Fruit fly (Drosophila melanogaster) whole organism, embryonic: ENCODE data around the gene SKIP.

ENCODE experiments used
- Atf3 ChIP-seq: fragments of 200-800 bp; sonication (Bioruptor generic); optimal IDR thresholded peaks from 3 replicates; lab custom pipeline; 2016; ENCODE audit warnings: missing biosample characterization, missing genetic modification characterization
- CG11398 ChIP-seq: fragments of 200-800 bp; sonication (Bioruptor generic); optimal IDR thresholded peaks from 2 replicates; lab custom pipeline; 2016; ENCODE audit warnings: missing biosample characterization, missing genetic modification characterization
- CG12071 ChIP-seq: fragments of 200-800 bp; sonication (Bioruptor generic); optimal IDR thresholded peaks from 3 replicates; lab custom pipeline; 2018; ENCODE audit warnings: missing biosample characterization, mild to moderate bottlenecking, missing genetic modification characterization
- CG12659 ChIP-seq: fragments of 200-800 bp; sonication (Bioruptor generic); optimal IDR thresholded peaks from 3 replicates; lab custom pipeline; 2017; ENCODE audit warnings: mild to moderate bottlenecking, missing biosample characterization, missing genetic modification reagents, missing genetic modification characterization
- CG14014 ChIP-seq: fragments of 200-800 bp; sonication (Bioruptor generic); IDR thresholded peaks from 2 replicates; pipeline ENCODE4 v1.3.6; 2022; ENCODE audit warnings: missing biosample characterization, missing genetic modification characterization
- CG15601 ChIP-seq: fragments of 200-800 bp; sonication (Bioruptor generic); optimal IDR thresholded peaks from 3 replicates; lab custom pipeline; 2019; ENCODE audit warnings: missing biosample characterization, mild to moderate bottlenecking, missing genetic modification characterization, moderate library complexity
- CG17361 ChIP-seq: fragments of 200-800 bp; sonication (Bioruptor generic); IDR thresholded peaks from 3 replicates; pipeline ENCODE4 v1.3.6; 2022; ENCODE audit warnings: missing biosample characterization, missing genetic modification characterization
- CG1832 ChIP-seq: fragments of 200-800 bp; sonication (Bioruptor generic); optimal IDR thresholded peaks from 2 replicates; lab custom pipeline; 2017; ENCODE audit warnings: missing biosample characterization, mild to moderate bottlenecking, missing genetic modification characterization, inconsistent platforms
- CG30020 ChIP-seq: fragments of 200-800 bp; optimal IDR thresholded peaks from 2 replicates; lab custom pipeline; 2019; ENCODE audit warnings: missing biosample characterization, mild to moderate bottlenecking, missing genetic modification characterization, moderate library complexity
- CG31224 ChIP-seq: fragments of 200-800 bp; sonication (Bioruptor generic); IDR thresholded peaks from 2 replicates; pipeline ENCODE4 v1.3.6; 2022; ENCODE audit warnings: missing biosample characterization, missing genetic modification characterization
- CG34376 ChIP-seq: fragments of 200-800 bp; sonication (Bioruptor generic); optimal IDR thresholded peaks from 2 replicates; lab custom pipeline; 2018; ENCODE audit warnings: missing biosample characterization, mild to moderate bottlenecking, missing genetic modification characterization
- CG3726 ChIP-seq: fragments of 200-800 bp; sonication (Bioruptor generic); IDR thresholded peaks from 3 replicates; pipeline ENCODE4, ENCODE4 v1.3.6; 2022; ENCODE audit warnings: missing biosample characterization, missing genetic modification characterization
- CG4617 ChIP-seq: fragments of 200-800 bp; sonication (Bioruptor generic); optimal IDR thresholded peaks from 3 replicates; lab custom pipeline; 2016; ENCODE audit warnings: missing biosample characterization, missing genetic modification characterization, borderline replicate concordance
- CG4820 ChIP-seq: fragments of 200-800 bp; sonication (Bioruptor generic); optimal IDR thresholded peaks from 3 replicates; lab custom pipeline; 2016; ENCODE audit warnings: missing biosample characterization, missing genetic modification characterization
- CG4854 ChIP-seq: fragments of 200-800 bp; sonication (Bioruptor generic); optimal IDR thresholded peaks from 2 replicates; lab custom pipeline; 2016; ENCODE audit warnings: missing biosample characterization, missing genetic modification characterization, inconsistent platforms
- CG6689 ChIP-seq: fragments of 200-800 bp; sonication (Bioruptor generic); IDR thresholded peaks from 2 replicates; pipeline ENCODE4 v1.3.6; 2022; ENCODE audit warnings: missing biosample characterization, missing genetic modification characterization
- CG7372 ChIP-seq: fragments of 200-800 bp; sonication (Bioruptor generic); IDR thresholded peaks from 2 replicates; pipeline ENCODE4 v1.3.6; 2022; ENCODE audit warnings: missing biosample characterization, missing genetic modification characterization
- CG8281 ChIP-seq: fragments of 200-800 bp; sonication (Bioruptor generic); optimal IDR thresholded peaks from 2 replicates; lab custom pipeline; 2018; ENCODE audit warnings: missing biosample characterization, mild to moderate bottlenecking, missing genetic modification characterization, moderate library complexity
- CG8478 ChIP-seq: fragments of >200 bp; optimal IDR thresholded peaks from 2 replicates; lab custom pipeline; 2018
- CkIIα-i1 ChIP-seq: fragments of 200-800 bp; sonication (Bioruptor generic); IDR thresholded peaks from 2 replicates; pipeline ENCODE4 v1.3.6; 2022; ENCODE audit warnings: missing biosample characterization, missing genetic modification characterization
- Dip2 ChIP-seq: fragments of 200-800 bp; sonication (Bioruptor generic); IDR thresholded peaks from 2 replicates; pipeline ENCODE4 v1.3.6; 2022; ENCODE audit warnings: missing biosample characterization, missing genetic modification characterization
- Ets97D ChIP-seq: fragments of 200-800 bp; sonication (Bioruptor generic); optimal IDR thresholded peaks from 3 replicates; lab custom pipeline; 2016; ENCODE audit warnings: missing biosample characterization, missing genetic modification characterization
- Lhr ChIP-seq: fragments of 200-800 bp; sonication (Bioruptor generic); optimal IDR thresholded peaks from 3 replicates; lab custom pipeline; 2017; ENCODE audit warnings: mild to moderate bottlenecking, missing biosample characterization, missing genetic modification reagents, missing genetic modification characterization
- Nf-YC ChIP-seq: fragments of 200-800 bp; optimal IDR thresholded peaks from 3 replicates; lab custom pipeline; 2019; ENCODE audit warnings: missing biosample characterization, mild to moderate bottlenecking, missing genetic modification characterization, moderate library complexity
- Oaz ChIP-seq: fragments of 200-800 bp; sonication (Bioruptor generic); IDR thresholded peaks from 2 replicates; pipeline ENCODE4 v1.3.6; 2022; ENCODE audit warnings: missing biosample characterization, missing genetic modification characterization
- Ravus ChIP-seq: fragments of 200-800 bp; sonication (Bioruptor generic); IDR thresholded peaks from 2 replicates; pipeline ENCODE4 v1.3.6; 2022; ENCODE audit warnings: missing biosample characterization, missing genetic modification characterization
- ara ChIP-seq: fragments of 200-800 bp; sonication (Bioruptor generic); IDR thresholded peaks from 2 replicates; pipeline ENCODE4 v1.3.6; 2022; ENCODE audit warnings: missing biosample characterization, missing genetic modification characterization
- bcd ChIP-seq: fragments of 200-800 bp; sonication (Bioruptor generic); optimal IDR thresholded peaks from 2 replicates; lab custom pipeline; 2017; ENCODE audit warnings: missing biosample characterization, mild to moderate bottlenecking, missing genetic modification characterization
- br ChIP-seq: fragments of >200 bp; optimal IDR thresholded peaks from 2 replicates; lab custom pipeline; 2017
- bsh ChIP-seq, 2 experiments: fragments of 200-800 bp; sonication (Bioruptor generic); optimal IDR thresholded peaks; 2 replicates each; lab custom pipeline; 2017 to 2018; ENCODE audit warnings: mild to moderate bottlenecking in 2 of 2, missing biosample characterization in 2 of 2, missing genetic modification characterization in 2 of 2, moderate library complexity in 1 of 2
- caup ChIP-seq: fragments of 200-800 bp; sonication (Bioruptor generic); optimal IDR thresholded peaks from 3 replicates; lab custom pipeline; 2017; ENCODE audit warnings: missing biosample characterization, mild to moderate bottlenecking, missing genetic modification characterization, moderate library complexity; ENCODE audit not compliant: severe bottlenecking
- chinmo ChIP-seq: fragments of 200-800 bp; sonication (Bioruptor generic); IDR thresholded peaks from 4 replicates; pipeline ENCODE4 v1.3.6; 2022; ENCODE audit warnings: missing biosample characterization, missing genetic modification characterization; ENCODE audit not compliant: partially characterized antibody
- chn ChIP-seq: fragments of 200-800 bp; sonication (Bioruptor generic); optimal IDR thresholded peaks from 2 replicates; lab custom pipeline; 2016; ENCODE audit warnings: missing biosample characterization, missing genetic modification characterization
- ci ChIP-seq: fragments of 200-800 bp; sonication (Bioruptor generic); IDR thresholded peaks from 3 replicates; pipeline ENCODE4 v1.3.6; 2022; ENCODE audit warnings: missing biosample characterization, missing genetic modification characterization
- dm ChIP-seq: fragments of 200-800 bp; sonication (Bioruptor generic); optimal IDR thresholded peaks from 3 replicates; lab custom pipeline; 2016; ENCODE audit warnings: missing biosample characterization, missing genetic modification characterization
- emc ChIP-seq: fragments of 200-800 bp; sonication (Bioruptor generic); optimal IDR thresholded peaks from 2 replicates; lab custom pipeline; 2016; ENCODE audit warnings: missing biosample characterization, missing genetic modification characterization
- ewg ChIP-seq: fragments of 200-800 bp; sonication (Bioruptor generic); optimal IDR thresholded peaks from 3 replicates; lab custom pipeline; 2017; ENCODE audit warnings: mild to moderate bottlenecking, missing biosample characterization, missing genetic modification reagents, missing genetic modification characterization
- eyg ChIP-seq: fragments of 200-800 bp; sonication (Bioruptor generic); optimal IDR thresholded peaks from 3 replicates; lab custom pipeline; 2016; ENCODE audit warnings: missing biosample characterization, missing genetic modification characterization
- fd96Cb ChIP-seq: fragments of 200-800 bp; sonication (Bioruptor generic); optimal IDR thresholded peaks from 2 replicates; lab custom pipeline; 2018; ENCODE audit warnings: missing biosample characterization, mild to moderate bottlenecking, missing genetic modification characterization, moderate library complexity
- fru ChIP-seq: fragments of >200 bp; optimal IDR thresholded peaks from 2 replicates; lab custom pipeline; 2017
- insv ChIP-seq, 2 experiments: fragments of 200-800 bp; sonication (Bioruptor generic); optimal IDR thresholded peaks; 3 replicates each; lab custom pipeline; 2016 to 2018; ENCODE audit warnings: missing biosample characterization in 2 of 2, missing genetic modification characterization in 2 of 2
- jigr1 ChIP-seq: fragments of 200-800 bp; sonication (Bioruptor generic); IDR thresholded peaks from 3 replicates; pipeline ENCODE4 v1.3.6; 2022; ENCODE audit warnings: missing biosample characterization, missing genetic modification characterization
- pnt ChIP-seq: fragments of 200-800 bp; sonication (Bioruptor generic); optimal IDR thresholded peaks from 3 replicates; lab custom pipeline; 2016; ENCODE audit warnings: missing biosample characterization, missing genetic modification characterization
- pros ChIP-seq: fragments of 200-800 bp; sonication (Bioruptor generic); optimal IDR thresholded peaks from 3 replicates; lab custom pipeline; 2019; ENCODE audit warnings: missing biosample characterization, mild to moderate bottlenecking, missing genetic modification characterization, moderate library complexity
- run ChIP-seq: fragments of 200-800 bp; sonication (Bioruptor generic); optimal IDR thresholded peaks from 3 replicates; lab custom pipeline; 2018; ENCODE audit warnings: missing biosample characterization, mild to moderate bottlenecking, missing genetic modification characterization
- sd ChIP-seq: fragments of 200-800 bp; sonication (Bioruptor generic); optimal IDR thresholded peaks from 3 replicates; lab custom pipeline; 2018; ENCODE audit warnings: missing biosample characterization, mild to moderate bottlenecking, missing genetic modification characterization, moderate library complexity
- slp2 ChIP-seq: fragments of 200-800 bp; sonication (Bioruptor generic); optimal IDR thresholded peaks from 2 replicates; lab custom pipeline; 2016; ENCODE audit warnings: missing biosample characterization, missing genetic modification characterization
- tap ChIP-seq: fragments of 200-800 bp; optimal IDR thresholded peaks from 3 replicates; lab custom pipeline; 2019; ENCODE audit warnings: missing biosample characterization, mild to moderate bottlenecking, missing genetic modification characterization, moderate library complexity
- tx ChIP-seq: fragments of 200-800 bp; sonication (Bioruptor generic); optimal IDR thresholded peaks from 2 replicates; lab custom pipeline; 2016; ENCODE audit warnings: missing biosample characterization, missing genetic modification characterization
- zf30C ChIP-seq: fragments of 200-800 bp; sonication (Bioruptor generic); optimal IDR thresholded peaks from 3 replicates; lab custom pipeline; 2018; ENCODE audit warnings: missing biosample characterization, mild to moderate bottlenecking, missing genetic modification characterization
- zfh2 ChIP-seq: fragments of 200-800 bp; sonication (Bioruptor generic); optimal IDR thresholded peaks from 2 replicates; lab custom pipeline; 2016; ENCODE audit warnings: missing biosample characterization, missing genetic modification characterization

Gene SKIP

DNA sequence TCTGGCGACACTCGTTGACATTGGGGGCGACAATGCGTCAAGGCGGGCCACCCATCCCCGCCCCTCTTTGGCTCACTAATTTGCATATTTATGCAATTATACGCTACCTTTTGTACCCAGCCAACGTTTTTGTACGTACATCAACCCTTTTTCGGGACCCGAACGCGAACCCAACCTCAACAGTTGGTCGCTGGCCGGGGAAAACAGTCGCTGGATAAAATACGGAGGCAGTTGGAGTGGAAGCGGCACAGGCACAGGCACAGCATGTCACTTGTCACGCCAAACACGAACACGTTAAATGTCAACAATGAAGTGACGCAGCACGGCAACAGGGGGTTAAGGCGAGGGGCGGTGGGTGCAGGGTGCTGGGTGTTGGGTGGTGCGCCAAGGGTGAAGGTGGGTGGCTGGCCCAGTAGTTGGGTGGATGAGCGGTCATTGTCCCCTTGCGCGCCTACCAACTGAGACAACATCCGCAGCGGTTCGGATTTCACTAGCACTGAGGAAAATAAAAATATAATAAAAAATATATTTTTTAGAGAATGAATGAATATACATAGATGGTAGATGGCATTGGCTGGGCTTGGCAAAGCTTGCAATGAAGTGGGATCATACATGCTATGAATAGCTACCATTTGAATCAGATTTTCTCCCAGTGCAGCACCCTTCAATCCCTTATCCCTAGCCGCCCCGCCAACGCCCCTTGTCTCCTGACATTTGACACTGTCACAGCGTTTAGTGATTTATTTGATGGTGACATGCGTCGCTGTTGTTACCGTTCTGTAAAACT, 127.2 kb downstream of the SKIP start (continued):
- TF ChIP-seq caup (GFP tag; lab: Kevin White, UChicago) (no peak), br (lab: Kevin White, UChicago) (no peak), ara (GFP tag; lab: Robert Waterston, UW) (0 out of 2 replicates have a peak, but pooled peaks have one; percentile 20), CG12659 (GFP tag; lab: Kevin White, UChicago) (no peak), CG30020 (tag; lab: Kevin White, UChicago) (no peak), jigr1 (GFP tag; lab: Robert Waterston, UW) (no peak), CG17361 (GFP tag; lab: Robert Waterston, UW) (0 out of 3 replicates have a peak, but pooled peaks have one; percentile 26), Oaz (GFP tag; lab: Robert Waterston, UW) (0 out of 2 replicates have a peak, but pooled peaks have one; percentile 22), CG7372 (GFP tag; lab: Robert Waterston, UW) (no peak), bsh (GFP tag; optimal IDR thresholded peaks at IDR 0.05; lab: Kevin White, UChicago) (peak in 1 of 2 experiments; percentile 44), CG6689 (GFP tag; lab: Robert Waterston, UW) (no peak; the same call in 1 of the 2 replicates), bcd (GFP tag; lab: Kevin White, UChicago) (no peak), pnt (GFP tag; lab: Kevin White, UChicago) (no peak), run (tag; lab: Kevin White, UChicago) (no peak), Nf-YC (tag; lab: Kevin White, UChicago) (no peak), fd96Cb (tag; lab: Kevin White, UChicago) (no peak), CG3726 (GFP tag; lab: Robert Waterston, UW) (no peak), Ets97D (GFP tag; lab: Kevin White, UChicago) (no peak), CG34376 (GFP tag; lab: Kevin White, UChicago) (no peak), Dip2 (GFP tag; lab: Robert Waterston, UW) (no peak), tx (GFP tag; lab: Kevin White, UChicago) (no peak), zfh2 (GFP tag; lab: Kevin White, UChicago) (no peak), eyg (GFP tag; lab: Kevin White, UChicago) (no peak), CG1832 (GFP tag; lab: Kevin White, UChicago) (no peak), ci (GFP tag; lab: Robert Waterston, UW) (peak; percentile 65; the same call in 1 of the 3 replicates), sd (tag; lab: Kevin White, UChicago) (no peak), pros (GFP tag; lab: Kevin White, UChicago) (no peak), CG14014 (GFP tag; lab: Robert Waterston, UW) (peak; percentile 39; the same call in 1 of the 2 replicates), Lhr (no peak), CG12071 (no peak), chinmo (GFP tag; lab: Robert Waterston, UW) (no peak), dm (no peak), Atf3 (GFP tag; lab: Kevin White, UChicago) (no peak), CG4820 (GFP tag; lab: Kevin White, UChicago) (no peak), ewg (GFP tag; lab: Kevin White, UChicago) (no peak), CkIIα-i1 (no peak), fru (lab: Kevin White, UChicago) (no peak), zf30C (GFP tag; lab: Kevin White, UChicago) (peak; percentile 32), Ravus (GFP tag; lab: Robert Waterston, UW) (no peak), tap (tag; lab: Kevin White, UChicago) (no peak), CG4617 (GFP tag; lab: Kevin White, UChicago) (no peak), CG31224 (GFP tag; lab: Robert Waterston, UW) (no peak), CG8281 (tag; lab: Kevin White, UChicago) (no peak), slp2 (GFP tag; lab: Kevin White, UChicago) (no peak), chn (GFP tag; lab: Kevin White, UChicago) (no peak), insv (GFP tag; optimal IDR thresholded peaks at IDR 0.05; lab: Kevin White, UChicago) (no peak), CG11398 (GFP tag; lab: Kevin White, UChicago) (no peak), CG4854 (GFP tag; lab: Kevin White, UChicago) (no peak), CG15601 (tag; lab: Kevin White, UChicago) (no peak), CG8478 (lab: Kevin White, UChicago) (no peak), emc (GFP tag; lab: Kevin White, UChicago) (no peak)
